Fruit fly (Drosophila melanogaster) whole organism, pupa: ENCODE measurements around the gene Pk34A.
A peak's percentile ranks its signal among the peaks of the same experiment; 100 is the strongest.

ENCODE experiments used
- CG10348 ChIP-seq: fragments of 200-800 bp; sonication (Bioruptor generic); IDR thresholded peaks from 2 replicates; pipeline ENCODE4 v1.3.6; 2022; ENCODE audit warnings: missing biosample characterization, missing genetic modification characterization
- CG13204 ChIP-seq: fragments of 200-800 bp; sonication (Bioruptor generic); optimal IDR thresholded peaks from 2 replicates; lab custom pipeline; 2018; ENCODE audit warnings: missing biosample characterization, mild to moderate bottlenecking, missing genetic modification characterization, moderate library complexity
- CG14655 ChIP-seq: fragments of 200-800 bp; sonication (Bioruptor generic); optimal IDR thresholded peaks from 3 replicates; lab custom pipeline; 2017; ENCODE audit warnings: mild to moderate bottlenecking, missing biosample characterization, missing genetic modification reagents, missing genetic modification characterization
- EcR ChIP-seq: fragments of 200-800 bp; sonication (Bioruptor generic); optimal IDR thresholded peaks from 3 replicates; lab custom pipeline; 2019; ENCODE audit warnings: missing biosample characterization, missing genetic modification characterization, mild to moderate bottlenecking, moderate library complexity, missing genetic modification reagents
- Pif1B ChIP-seq: fragments of 200-800 bp; sonication (Bioruptor generic); optimal IDR thresholded peaks from 3 replicates; lab custom pipeline; 2016; ENCODE audit warnings: missing biosample characterization, missing genetic modification characterization
- Snoo ChIP-seq: fragments of 200-800 bp; sonication (Bioruptor generic); optimal IDR thresholded peaks from 3 replicates; lab custom pipeline; 2017; ENCODE audit warnings: missing biosample characterization, mild to moderate bottlenecking, missing genetic modification characterization, inconsistent platforms
- rn ChIP-seq: fragments of 200-800 bp; sonication (Bioruptor generic); IDR thresholded peaks from 2 replicates; pipeline ENCODE4 v1.3.6; 2022; ENCODE audit warnings: missing biosample characterization, missing genetic modification characterization

DNA sequence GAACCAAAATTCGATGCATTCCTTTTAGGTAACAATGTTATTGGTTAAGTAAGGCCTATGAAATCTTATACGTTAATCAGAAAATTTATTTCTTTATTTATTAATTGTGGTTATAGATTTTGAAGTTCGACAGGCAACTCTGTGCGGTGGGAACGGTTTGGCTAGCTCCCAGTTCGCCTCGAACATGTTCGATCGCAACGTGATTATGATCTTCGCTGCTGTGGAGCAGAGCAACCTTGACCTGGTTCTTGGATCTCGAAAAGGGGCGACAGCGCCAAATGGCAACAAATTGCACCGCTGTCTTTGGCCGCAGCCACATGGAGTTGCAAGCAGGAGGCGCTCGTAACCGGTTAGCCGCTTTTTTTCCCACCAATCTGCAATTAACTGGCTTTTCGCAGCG is 4.3 kb upstream of the Pk34A start:
- TF ChIP-seq CG13204 (GFP tag; lab: Kevin White, UChicago), result no peak
- peak; percentile 45 for TF ChIP-seq EcR (GFP tag; lab: Kevin White, UChicago)
- TF ChIP-seq CG10348 (GFP tag; lab: Robert Waterston, UW), result no peak
- no peak for TF ChIP-seq Pif1B (GFP tag; lab: Kevin White, UChicago)
- no peak for TF ChIP-seq CG14655 (GFP tag; lab: Kevin White, UChicago)
- no peak for TF ChIP-seq Snoo (tag; lab: Kevin White, UChicago)
- no peak for TF ChIP-seq rn (GFP tag; lab: Robert Waterston, UW)
